Worm (Caenorhabditis elegans) whole organism, L4 larva: ENCODE measurements around the gene npr-13.

Source experiments
- D1046.2 ChIP-seq: fragments of 200-800 bp; sonication (Bioruptor generic); IDR thresholded peaks from 2 replicates; pipeline ENCODE4 v1.3.6; 2022; ENCODE audit warnings: missing genetic modification characterization, missing compliant biosample characterization
- F10B5.3 ChIP-seq: sonication (generic microtip); optimal IDR thresholded peaks from 2 replicates; lab custom pipeline; 2016; ENCODE audit warnings: mild to moderate bottlenecking, missing genetic modification characterization, missing compliant biosample characterization
- F26F4.8 ChIP-seq: fragments of 200-800 bp; sonication (Bioruptor generic); conservative IDR thresholded peaks from 2 replicates; pipeline ENCODE4 v1.3.6; 2022; ENCODE audit warnings: missing genetic modification characterization, missing compliant biosample characterization
- R02D3.7 ChIP-seq: fragments of 150-350 bp; sonication (generic microtip); optimal IDR thresholded peaks from 3 replicates; lab custom pipeline; 2014; ENCODE audit warnings: missing biosample characterization, missing genetic modification characterization
- Y105C5A.15 ChIP-seq: fragments of 200-800 bp; sonication (Bioruptor generic); IDR thresholded peaks from 2 replicates; pipeline ENCODE4 v1.3.6; 2022; ENCODE audit warnings: missing genetic modification characterization, missing compliant biosample characterization
- Y5F2A.4 ChIP-seq: fragments of 200-800 bp; sonication (Bioruptor generic); optimal IDR thresholded peaks from 2 replicates; lab custom pipeline; 2018; ENCODE audit warnings: mild to moderate bottlenecking, missing genetic modification characterization, missing compliant biosample characterization
- Y75B8A.6 ChIP-seq: fragments of 200-800 bp; sonication (Bioruptor generic); IDR thresholded peaks from 2 replicates; pipeline ENCODE4 v1.3.6; 2022; ENCODE audit warnings: missing genetic modification reagents, missing genetic modification characterization, missing compliant biosample characterization
- ZK337.2 ChIP-seq: fragments of 200-800 bp; sonication (Bioruptor generic); IDR thresholded peaks from 2 replicates; pipeline ENCODE4 v1.3.6; 2022; ENCODE audit warnings: missing genetic modification reagents, missing genetic modification characterization, missing compliant biosample characterization
- aly-2 ChIP-seq: sonication (generic microtip); optimal IDR thresholded peaks from 2 replicates; lab custom pipeline; 2018; ENCODE audit warnings: missing biosample characterization, missing genetic modification characterization
- ama-1 ChIP-seq: fragments of 150-350 bp; optimal IDR thresholded peaks from 2 replicates; lab custom pipeline; 2014; ENCODE audit warnings: inconsistent platforms, mixed read lengths
- attf-4 ChIP-seq: sonication (generic microtip); optimal IDR thresholded peaks from 3 replicates; lab custom pipeline; 2017; ENCODE audit warnings: missing biosample characterization, missing genetic modification characterization
- ceh-28 ChIP-seq: fragments of 150-350 bp; optimal IDR thresholded peaks from 2 replicates; lab custom pipeline; 2014; ENCODE audit warnings: missing biosample characterization, missing genetic modification reagents, missing genetic modification characterization
- ceh-62 ChIP-seq: sonication (generic microtip); optimal IDR thresholded peaks from 2 replicates; lab custom pipeline; 2017; ENCODE audit warnings: missing biosample characterization, missing genetic modification characterization
- ceh-82 ChIP-seq: sonication (generic microtip); optimal IDR thresholded peaks from 2 replicates; lab custom pipeline; 2017; ENCODE audit warnings: missing biosample characterization, missing genetic modification characterization
- daf-12 ChIP-seq: fragments of 150-350 bp; optimal IDR thresholded peaks from 2 replicates; lab custom pipeline; 2014; ENCODE audit warnings: missing biosample characterization, missing genetic modification reagents, missing genetic modification characterization
- daf-16 ChIP-seq, 3 experiments: sonication (generic microtip); optimal IDR thresholded peaks; 2 replicates each; lab custom pipeline; 2016 to 2017; ENCODE audit warnings: missing genetic modification characterization in 3 of 3, missing genetic modification reagents in 3 of 3, mild to moderate bottlenecking in 2 of 3, missing compliant biosample characterization in 2 of 3, missing biosample characterization in 1 of 3, moderate library complexity in 1 of 3
- daf-19 ChIP-seq: fragments of 200-800 bp; sonication (Bioruptor generic); conservative IDR thresholded peaks from 2 replicates; pipeline ENCODE4 v1.3.6; 2022; ENCODE audit warnings: missing genetic modification characterization, missing compliant biosample characterization
- daf-8 ChIP-seq: fragments of 200-800 bp; sonication (Bioruptor generic); IDR thresholded peaks from 2 replicates; pipeline ENCODE4 v1.3.6; 2022; ENCODE audit warnings: missing genetic modification characterization, missing compliant biosample characterization
- dpl-1 ChIP-seq: fragments of 150-350 bp; optimal IDR thresholded peaks from 2 replicates; lab custom pipeline; 2014; ENCODE audit warnings: missing biosample characterization, missing genetic modification reagents, missing genetic modification characterization
- duxl-1 ChIP-seq: sonication (generic microtip); optimal IDR thresholded peaks from 2 replicates; lab custom pipeline; 2016; ENCODE audit warnings: mild to moderate bottlenecking, missing genetic modification characterization, moderate library complexity, missing compliant biosample characterization; ENCODE audit not compliant: poor library complexity
- dve-1 ChIP-seq: sonication (generic microtip); optimal IDR thresholded peaks from 2 replicates; lab custom pipeline; 2017; ENCODE audit warnings: antibody characterized with exemption, mild to moderate bottlenecking, missing genetic modification characterization, missing compliant biosample characterization; ENCODE audit not compliant: insufficient read depth
- egl-43 ChIP-seq: fragments of 200-800 bp; sonication (Bioruptor generic); IDR thresholded peaks from 2 replicates; pipeline ENCODE4 v1.3.6; 2022; ENCODE audit warnings: missing genetic modification reagents, missing genetic modification characterization, missing compliant biosample characterization
- fos-1 ChIP-seq: fragments of 150-350 bp; optimal IDR thresholded peaks from 2 replicates; lab custom pipeline; 2014; ENCODE audit warnings: missing biosample characterization, missing genetic modification characterization
- gei-8 ChIP-seq: fragments of 200-800 bp; sonication (Bioruptor generic); optimal IDR thresholded peaks from 2 replicates; lab custom pipeline; 2018; ENCODE audit warnings: mild to moderate bottlenecking, missing genetic modification characterization, missing compliant biosample characterization
- hlh-11 ChIP-seq: fragments of 200-800 bp; sonication (Bioruptor generic); optimal IDR thresholded peaks from 2 replicates; lab custom pipeline; 2018; ENCODE audit warnings: mild to moderate bottlenecking, missing genetic modification characterization, missing compliant biosample characterization
- hlh-30 ChIP-seq: sonication (generic microtip); optimal IDR thresholded peaks from 2 replicates; lab custom pipeline; 2017; ENCODE audit warnings: antibody characterized with exemption, mild to moderate bottlenecking, missing genetic modification characterization, missing compliant biosample characterization; ENCODE audit not compliant: insufficient read depth
- hmg-1.1 ChIP-seq: fragments of 200-800 bp; sonication (Bioruptor generic); IDR thresholded peaks from 2 replicates; pipeline ENCODE4 v1.3.6; 2022; ENCODE audit warnings: missing genetic modification reagents, missing genetic modification characterization, missing compliant biosample characterization
- jun-1 ChIP-seq: fragments of 150-350 bp; optimal IDR thresholded peaks from 2 replicates; lab custom pipeline; 2014; ENCODE audit warnings: missing biosample characterization, missing genetic modification reagents, missing genetic modification characterization
- lim-7 ChIP-seq: fragments of 200-800 bp; sonication (Bioruptor generic); IDR thresholded peaks from 2 replicates; pipeline ENCODE4 v1.3.6; 2022; ENCODE audit warnings: missing genetic modification characterization, missing compliant biosample characterization
- lin-1 ChIP-seq: fragments of 200-800 bp; sonication (Bioruptor generic); IDR thresholded peaks from 2 replicates; pipeline ENCODE4 v1.3.6; 2022; ENCODE audit warnings: missing genetic modification reagents, missing genetic modification characterization, missing compliant biosample characterization
- lin-13 ChIP-seq: fragments of 150-350 bp; optimal IDR thresholded peaks from 2 replicates; lab custom pipeline; 2014; ENCODE audit warnings: missing biosample characterization, missing genetic modification reagents, missing genetic modification characterization
- lin-38 ChIP-seq: fragments of 200-800 bp; sonication (Bioruptor generic); IDR thresholded peaks from 2 replicates; pipeline ENCODE4 v1.3.6; 2022; ENCODE audit warnings: missing genetic modification reagents, missing genetic modification characterization, missing compliant biosample characterization
- madf-5 ChIP-seq, 2 experiments: fragments of 200-800 bp; sonication (Bioruptor generic); IDR thresholded peaks; 2 replicates each; pipeline ENCODE4 v1.3.6; 2022; ENCODE audit warnings: missing compliant biosample characterization in 2 of 2, missing genetic modification characterization in 2 of 2
- mdt-29 ChIP-seq: fragments of 200-800 bp; sonication (Bioruptor generic); IDR thresholded peaks from 2 replicates; pipeline ENCODE4 v1.3.6; 2022; ENCODE audit warnings: missing genetic modification reagents, missing genetic modification characterization, missing compliant biosample characterization
- mep-1 ChIP-seq: fragments of 150-350 bp; sonication (generic microtip); optimal IDR thresholded peaks from 3 replicates; lab custom pipeline; 2014; ENCODE audit warnings: missing biosample characterization, missing genetic modification characterization
- mxl-3 ChIP-seq: fragments of 200-800 bp; sonication (Bioruptor generic); optimal IDR thresholded peaks from 2 replicates; lab custom pipeline; 2018; ENCODE audit warnings: mild to moderate bottlenecking, missing genetic modification characterization, missing compliant biosample characterization
- nhr-11 ChIP-seq: fragments of 150-350 bp; optimal IDR thresholded peaks from 2 replicates; lab custom pipeline; 2014; ENCODE audit warnings: missing biosample characterization, missing genetic modification characterization
- nhr-25 ChIP-seq: sonication (generic microtip); optimal IDR thresholded peaks from 2 replicates; lab custom pipeline; 2017; ENCODE audit warnings: missing genetic modification characterization, mild to moderate bottlenecking, missing compliant biosample characterization, antibody characterized with exemption, moderate library complexity, borderline replicate concordance; ENCODE audit not compliant: insufficient read depth
- nhr-41 ChIP-seq: fragments of 200-800 bp; sonication (Bioruptor generic); IDR thresholded peaks from 2 replicates; pipeline ENCODE4 v1.3.6; 2022; ENCODE audit warnings: missing genetic modification reagents, missing genetic modification characterization, missing compliant biosample characterization
- nhr-42 ChIP-seq: fragments of 200-800 bp; sonication (Bioruptor generic); IDR thresholded peaks from 2 replicates; pipeline ENCODE4 v1.3.6; 2022; ENCODE audit warnings: missing genetic modification characterization, missing compliant biosample characterization
- nhr-6 ChIP-seq: fragments of 150-350 bp; optimal IDR thresholded peaks from 2 replicates; lab custom pipeline; 2014; ENCODE audit warnings: missing biosample characterization, missing genetic modification characterization
- nhr-77 ChIP-seq: fragments of 150-350 bp; optimal IDR thresholded peaks from 2 replicates; lab custom pipeline; 2014; ENCODE audit warnings: missing biosample characterization, missing genetic modification characterization
- pha-4 ChIP-seq, 2 experiments: fragments of 150-350 bp in 1 of 2; fragments of 200-800 bp in 1 of 2; sonication (Bioruptor generic) in 1 of 2; IDR thresholded peaks in 1 of 2; optimal IDR thresholded peaks in 1 of 2; 2 replicates each; pipeline versions ENCODE4 v1.3.6 to Lab custom; 2014 to 2022; ENCODE audit warnings: missing genetic modification characterization in 2 of 2, missing genetic modification reagents in 2 of 2, missing biosample characterization in 1 of 2, missing compliant biosample characterization in 1 of 2
- saeg-2 ChIP-seq: fragments of 200-800 bp; sonication (Bioruptor generic); IDR thresholded peaks from 2 replicates; pipeline ENCODE4 v1.3.6; 2022; ENCODE audit warnings: missing genetic modification reagents, missing genetic modification characterization, missing compliant biosample characterization
- set-16 ChIP-seq: fragments of 200-800 bp; sonication (Bioruptor generic); IDR thresholded peaks from 2 replicates; pipeline ENCODE4 v1.3.6; 2022; ENCODE audit warnings: missing genetic modification reagents, missing genetic modification characterization, missing compliant biosample characterization
- snpc-4 ChIP-seq: fragments of 150-350 bp; optimal IDR thresholded peaks from 2 replicates; lab custom pipeline; 2014; ENCODE audit warnings: missing biosample characterization, missing genetic modification characterization
- unc-39 ChIP-seq: sonication (generic microtip); optimal IDR thresholded peaks from 2 replicates; lab custom pipeline; 2017; ENCODE audit warnings: missing biosample characterization, missing genetic modification characterization
- zag-1 ChIP-seq: fragments of 150-350 bp; optimal IDR thresholded peaks from 2 replicates; lab custom pipeline; 2014; ENCODE audit warnings: missing biosample characterization, missing genetic modification characterization
- zfp-3 ChIP-seq: fragments of 200-800 bp; sonication (Bioruptor generic); conservative IDR thresholded peaks from 2 replicates; pipeline ENCODE4 v1.3.6; 2022; ENCODE audit warnings: missing genetic modification reagents, missing genetic modification characterization, missing compliant biosample characterization
- zip-11 ChIP-seq: fragments of 200-800 bp; sonication (Bioruptor generic); IDR thresholded peaks from 2 replicates; pipeline ENCODE4 v1.3.6; 2022; ENCODE audit warnings: missing genetic modification characterization, missing compliant biosample characterization
- ztf-7 ChIP-seq: fragments of 150-350 bp; optimal IDR thresholded peaks from 2 replicates; lab custom pipeline; 2014; ENCODE audit warnings: missing biosample characterization, missing genetic modification characterization

npr-13 gene

ce11 chrV:14849628-14850027 lies 8.8 kb downstream of the npr-13 start (continued):
- no peak for TF ChIP-seq duxl-1
- TF ChIP-seq D1046.2 (GFP tag; lab: Robert Waterston, UW), result no peak
- no peak for TF ChIP-seq zag-1
- no peak for TF ChIP-seq daf-16 (GFP tag; optimal IDR thresholded peaks at IDR 0.05; lab: Kevin White, UChicago)
- peak; percentile 74 for TF ChIP-seq daf-16 (tag; optimal IDR thresholded peaks at IDR 0.05; lab: Kevin White, UChicago)
- no peak for TF ChIP-seq pha-4 (GFP tag; IDR thresholded peaks at IDR 0.05; lab: Robert Waterston, UW)
- peak; percentile 67 for TF ChIP-seq pha-4 (tag; optimal IDR thresholded peaks at IDR 0.05; lab: Kevin White, UChicago)
- TF ChIP-seq fos-1, result no peak
- no peak for TF ChIP-seq F10B5.3 (tag; lab: Kevin White, UChicago)
- no peak for TF ChIP-seq daf-8 (GFP tag; lab: Robert Waterston, UW)
- TF ChIP-seq gei-8 (GFP tag; lab: Kevin White, UChicago), result no peak
- no peak for TF ChIP-seq ceh-28 (tag; lab: Kevin White, UChicago)
- peak; percentile 65 for TF ChIP-seq nhr-11 (tag; lab: Kevin White, UChicago)
- TF ChIP-seq mep-1 (tag; lab: Kevin White, UChicago), result peak; percentile 83
- TF ChIP-seq lin-13 (GFP tag; lab: Kevin White, UChicago), result peak; percentile 53
- TF ChIP-seq aly-2 (tag; lab: Kevin White, UChicago), result no peak
- peak; percentile 55; the same call in 1 of the 2 replicates for TF ChIP-seq zfp-3 (GFP tag; lab: Robert Waterston, UW)
- no peak for TF ChIP-seq lim-7 (GFP tag; lab: Robert Waterston, UW)
- TF ChIP-seq hlh-30 (tag; lab: Kevin White, UChicago), result peak; percentile 98
- no peak for TF ChIP-seq ceh-82
- 0 out of 2 replicates have a peak, but pooled peaks have one; percentile 18 for TF ChIP-seq lin-38 (GFP tag; lab: Robert Waterston, UW)
- no peak for TF ChIP-seq nhr-42 (GFP tag; lab: Robert Waterston, UW)
- TF ChIP-seq nhr-6 (tag; lab: Kevin White, UChicago), result peak; percentile 24
- peak; percentile 96 for TF ChIP-seq mxl-3 (GFP tag; lab: Kevin White, UChicago)
- no peak for TF ChIP-seq Y105C5A.15 (GFP tag; lab: Robert Waterston, UW)
- TF ChIP-seq set-16 (GFP tag; lab: Robert Waterston, UW), result peak; percentile 11; the same call in 1 of the 2 replicates
- peak; percentile 91 for TF ChIP-seq dve-1
- peak; percentile 46 for TF ChIP-seq jun-1 (tag; lab: Kevin White, UChicago)
- no peak for TF ChIP-seq snpc-4 (tag; lab: Kevin White, UChicago)
- TF ChIP-seq daf-19 (GFP tag; lab: Robert Waterston, UW), result no peak
- no peak for TF ChIP-seq ztf-7 (tag; lab: Kevin White, UChicago)
- TF ChIP-seq Y5F2A.4, result no peak
- no peak for TF ChIP-seq F26F4.8 (GFP tag; lab: Robert Waterston, UW)
- TF ChIP-seq nhr-41, result 0 out of 2 replicates have a peak, but pooled peaks have one; percentile 12
- TF ChIP-seq saeg-2 (GFP tag; lab: Robert Waterston, UW), result peak; percentile 57; the same call in 1 of the 2 replicates
- peak; percentile 75 for TF ChIP-seq hmg-1.1
- no peak for TF ChIP-seq nhr-25 (tag; lab: Kevin White, UChicago)
- peak; percentile 97 for TF ChIP-seq hlh-11 (tag; lab: Kevin White, UChicago)
- TF ChIP-seq nhr-77 (tag; lab: Kevin White, UChicago), result peak; percentile 74
- TF ChIP-seq ama-1, result peak; percentile 69
- TF ChIP-seq attf-4 (tag; lab: Kevin White, UChicago), result no peak
- TF ChIP-seq madf-5 (GFP tag; IDR thresholded peaks at IDR 0.05; lab: Robert Waterston, UW), result no peak
- TF ChIP-seq mdt-29 (GFP tag; lab: Robert Waterston, UW), result no peak
- TF ChIP-seq Y75B8A.6 (GFP tag; lab: Robert Waterston, UW), result no peak; the same call in 1 of the 2 replicates
- TF ChIP-seq egl-43 (GFP tag; lab: Robert Waterston, UW), result 0 out of 2 replicates have a peak, but pooled peaks have one; percentile 33
- TF ChIP-seq dpl-1 (GFP tag; lab: Kevin White, UChicago), result peak; percentile 31
- no peak for TF ChIP-seq zip-11 (GFP tag; lab: Robert Waterston, UW)
- TF ChIP-seq lin-1 (GFP tag; lab: Robert Waterston, UW), result no peak
- TF ChIP-seq R02D3.7 (tag; lab: Kevin White, UChicago), result no peak
- TF ChIP-seq ceh-62 (tag; lab: Kevin White, UChicago), result no peak
- TF ChIP-seq daf-12 (tag; lab: Kevin White, UChicago), result no peak
- TF ChIP-seq ZK337.2 (GFP tag; lab: Robert Waterston, UW), result no peak
- TF ChIP-seq unc-39 (tag; lab: Kevin White, UChicago), result no peak
